Worm (Caenorhabditis elegans) whole organism, early embryonic: Measurements from ENCODE around the gene T28D9.11.

ENCODE experiments used
- B0310.2 ChIP-seq: sonication (generic microtip); optimal IDR thresholded peaks from 2 replicates; lab custom pipeline; 2016; ENCODE audit warnings: mild to moderate bottlenecking, missing genetic modification characterization, missing compliant biosample characterization
- F13C5.2 ChIP-seq: sonication (generic microtip); optimal IDR thresholded peaks from 2 replicates; lab custom pipeline; 2017; ENCODE audit warnings: mild to moderate bottlenecking, missing genetic modification characterization, inconsistent platforms, missing compliant biosample characterization
- aly-1 ChIP-seq: sonication (generic microtip); optimal IDR thresholded peaks from 2 replicates; lab custom pipeline; 2016; ENCODE audit warnings: missing genetic modification characterization, missing compliant biosample characterization
- ama-1 ChIP-seq: fragments of 150-350 bp; optimal IDR thresholded peaks from 2 replicates; lab custom pipeline; 2014
- ceh-13 ChIP-seq: fragments of 200-800 bp; sonication (Bioruptor generic); optimal IDR thresholded peaks from 2 replicates; lab custom pipeline; 2018; ENCODE audit warnings: mild to moderate bottlenecking, missing genetic modification characterization, missing compliant biosample characterization
- ceh-36 ChIP-seq: sonication (generic microtip); optimal IDR thresholded peaks from 2 replicates; lab custom pipeline; 2016; ENCODE audit warnings: missing genetic modification characterization, inconsistent platforms, missing compliant biosample characterization
- ets-7 ChIP-seq: sonication (generic microtip); optimal IDR thresholded peaks from 2 replicates; lab custom pipeline; 2016; ENCODE audit warnings: missing genotype, missing genetic modification characterization, missing compliant biosample characterization
- flt-1 ChIP-seq: fragments of 200-800 bp; sonication (Bioruptor generic); IDR thresholded peaks from 2 replicates; pipeline ENCODE4 v1.3.6; 2022; ENCODE audit warnings: missing genetic modification characterization, missing compliant biosample characterization
- hmbx-1 ChIP-seq: sonication (generic microtip); optimal IDR thresholded peaks from 2 replicates; lab custom pipeline; 2016; ENCODE audit warnings: mild to moderate bottlenecking, missing genetic modification characterization, missing compliant biosample characterization
- hmg-4 ChIP-seq: fragments of 200-800 bp; sonication (Bioruptor generic); optimal IDR thresholded peaks from 2 replicates; lab custom pipeline; 2018; ENCODE audit warnings: mild to moderate bottlenecking, missing genetic modification characterization, missing compliant biosample characterization
- hnd-1 ChIP-seq: sonication (generic microtip); optimal IDR thresholded peaks from 2 replicates; lab custom pipeline; 2016; ENCODE audit warnings: missing genetic modification characterization, missing compliant biosample characterization
- pes-1 ChIP-seq: fragments of 200-800 bp; sonication (Bioruptor generic); IDR thresholded peaks from 2 replicates; pipeline ENCODE4 v1.3.6; 2022; ENCODE audit warnings: missing genetic modification reagents, missing genetic modification characterization, missing compliant biosample characterization
- scrt-1 ChIP-seq: fragments of 200-800 bp; sonication (Bioruptor generic); IDR thresholded peaks from 2 replicates; pipeline ENCODE4 v1.3.6; 2022; ENCODE audit warnings: missing genetic modification characterization, missing compliant biosample characterization
- sea-1 ChIP-seq: fragments of 200-800 bp; sonication (Bioruptor generic); conservative IDR thresholded peaks from 2 replicates; pipeline ENCODE4 v1.3.6; 2022; ENCODE audit warnings: missing genetic modification characterization, missing compliant biosample characterization
- tbx-11 ChIP-seq: fragments of 200-800 bp; sonication (Bioruptor generic); IDR thresholded peaks from 2 replicates; pipeline ENCODE4 v1.3.6; 2022; ENCODE audit warnings: missing genetic modification characterization, missing compliant biosample characterization
- tbx-37 ChIP-seq: fragments of 200-800 bp; sonication (Bioruptor generic); conservative IDR thresholded peaks from 2 replicates; pipeline ENCODE4 v1.3.6; 2022; ENCODE audit warnings: missing genetic modification reagents, missing genetic modification characterization, missing compliant biosample characterization
- tra-4 ChIP-seq: sonication (generic microtip); optimal IDR thresholded peaks from 2 replicates; lab custom pipeline; 2017; ENCODE audit warnings: missing genetic modification characterization, missing compliant biosample characterization

T28D9.11 gene

ce11 chrII:6454671-6455070 lies 37.1 kb downstream of the T28D9.11 start, which contains the start of gene aptf-1:
aptf-1 (plus strand) TSS chrII:6454971.
- TF ChIP-seq F13C5.2 (tag; lab: Kevin White, UChicago): no peak
- TF ChIP-seq ets-7 (tag; lab: Kevin White, UChicago): no peak
- no peak for TF ChIP-seq ceh-36 (tag; lab: Kevin White, UChicago)
- TF ChIP-seq sea-1 (GFP tag; lab: Robert Waterston, UW): no peak
- no peak for TF ChIP-seq tbx-11 (GFP tag; lab: Robert Waterston, UW)
- no peak for TF ChIP-seq B0310.2 (tag; lab: Kevin White, UChicago)
- TF ChIP-seq flt-1 (GFP tag; lab: Robert Waterston, UW): no peak
- TF ChIP-seq ama-1 (lab: Kevin White, UChicago): no peak
- TF ChIP-seq ceh-13 (GFP tag; lab: Kevin White, UChicago): no peak
- no peak for TF ChIP-seq tbx-37 (GFP tag; lab: Robert Waterston, UW)
- TF ChIP-seq pes-1 (GFP tag; lab: Robert Waterston, UW): no peak
- no peak for TF ChIP-seq hmbx-1 (tag; lab: Kevin White, UChicago)

- TF ChIP-seq tbx-11 (GFP tag; lab: Robert Waterston, UW) (no peak), tra-4 (tag; lab: Kevin White, UChicago) (no peak), hmbx-1 (tag; lab: Kevin White, UChicago) (no peak), ceh-13 (GFP tag; lab: Kevin White, UChicago) (no peak), ceh-36 (tag; lab: Kevin White, UChicago) (peak; percentile 11), hmg-4 (GFP tag; lab: Kevin White, UChicago) (no peak)
Measured at ce11 chrII:6453341-6453806, 38.4 kb downstream of the T28D9.11 start, which contains the start of gene atg-16.2. atg-16.2 (minus strand) TSS chrII:6453391.

- TF ChIP-seq ama-1 (lab: Kevin White, UChicago) (no peak), hmbx-1 (tag; lab: Kevin White, UChicago) (no peak), sea-1 (GFP tag; lab: Robert Waterston, UW) (no peak), ceh-36 (tag; lab: Kevin White, UChicago) (no peak), aly-1 (tag; lab: Kevin White, UChicago) (no peak), pes-1 (GFP tag; lab: Robert Waterston, UW) (no peak), F13C5.2 (tag; lab: Kevin White, UChicago) (no peak), flt-1 (GFP tag; lab: Robert Waterston, UW) (no peak), scrt-1 (GFP tag; lab: Robert Waterston, UW) (no peak), ets-7 (tag; lab: Kevin White, UChicago) (no peak), ceh-13 (GFP tag; lab: Kevin White, UChicago) (no peak), B0310.2 (tag; lab: Kevin White, UChicago) (no peak), tbx-11 (GFP tag; lab: Robert Waterston, UW) (no peak), hmg-4 (GFP tag; lab: Kevin White, UChicago) (no peak)
Measured at ce11 chrII:6449656-6450055, 42.1 kb downstream of the T28D9.11 start, which contains the start of gene nhr-22. nhr-22 (minus strand) TSS chrII:6449792.

- TF ChIP-seq pes-1 (GFP tag; lab: Robert Waterston, UW) (no peak), ceh-36 (tag; lab: Kevin White, UChicago) (no peak), tra-4 (tag; lab: Kevin White, UChicago) (no peak), ets-7 (tag; lab: Kevin White, UChicago) (no peak), scrt-1 (GFP tag; lab: Robert Waterston, UW) (no peak), tbx-37 (GFP tag; lab: Robert Waterston, UW) (no peak), hmbx-1 (tag; lab: Kevin White, UChicago) (no peak), hnd-1 (tag; lab: Kevin White, UChicago) (no peak), F13C5.2 (tag; lab: Kevin White, UChicago) (no peak), sea-1 (GFP tag; lab: Robert Waterston, UW) (no peak), flt-1 (GFP tag; lab: Robert Waterston, UW) (no peak), tbx-11 (GFP tag; lab: Robert Waterston, UW) (no peak)
Measured at ce11 chrII:6448656-6449055, 43.1 kb downstream of the T28D9.11 start.

- TF ChIP-seq ceh-13 (GFP tag; lab: Kevin White, UChicago) (no peak), pes-1 (GFP tag; lab: Robert Waterston, UW) (no peak), scrt-1 (GFP tag; lab: Robert Waterston, UW) (no peak), tbx-11 (GFP tag; lab: Robert Waterston, UW) (no peak)
Measured at ce11 chrII:6448189-6448588, 43.6 kb downstream of the T28D9.11 start.

- no peak for TF ChIP-seq ceh-36 (tag; lab: Kevin White, UChicago)
- TF ChIP-seq ceh-13 (GFP tag; lab: Kevin White, UChicago): no peak
- TF ChIP-seq ets-7 (tag; lab: Kevin White, UChicago): no peak
- TF ChIP-seq sea-1 (GFP tag; lab: Robert Waterston, UW): no peak
- no peak for TF ChIP-seq hmg-4 (GFP tag; lab: Kevin White, UChicago)
- TF ChIP-seq tbx-11 (GFP tag; lab: Robert Waterston, UW): no peak
- TF ChIP-seq flt-1 (GFP tag; lab: Robert Waterston, UW): no peak
- TF ChIP-seq aly-1 (tag; lab: Kevin White, UChicago): no peak
- no peak for TF ChIP-seq F13C5.2 (tag; lab: Kevin White, UChicago)
- no peak for TF ChIP-seq pes-1 (GFP tag; lab: Robert Waterston, UW)
- no peak for TF ChIP-seq hmbx-1 (tag; lab: Kevin White, UChicago)
Measured at ce11 chrII:6443710-6444109, 48.1 kb downstream of the T28D9.11 start, which contains the start of gene K06A1.2. K06A1.2 (plus strand) TSS chrII:6444010.
